Fruit fly (Drosophila melanogaster) whole organism, wandering third instar larva: ENCODE measurements around the gene Snoo.

Experiments used
- Abd-B ChIP-seq: fragments of >200 bp; optimal IDR thresholded peaks from 2 replicates; lab custom pipeline; 2017; ENCODE audit warnings: missing biosample characterization, missing genetic modification characterization
- CG32264 ChIP-seq: fragments of 200-800 bp; sonication (Bioruptor generic); optimal IDR thresholded peaks from 2 replicates; lab custom pipeline; 2016; ENCODE audit warnings: missing biosample characterization, missing genetic modification characterization
- CG9705 ChIP-seq: fragments of 200-800 bp; sonication (Bioruptor generic); optimal IDR thresholded peaks from 2 replicates; lab custom pipeline; 2018; ENCODE audit warnings: missing biosample characterization, mild to moderate bottlenecking, missing genetic modification characterization
- CrebA ChIP-seq: fragments of 200-800 bp; sonication (Bioruptor generic); optimal IDR thresholded peaks from 2 replicates; lab custom pipeline; 2016; ENCODE audit warnings: missing biosample characterization, mild to moderate bottlenecking, missing genetic modification characterization, borderline replicate concordance
- Dif ChIP-seq: fragments of 200-275, 200-300 bp; sonication (Bioruptor generic); optimal IDR thresholded peaks from 2 replicates; lab custom pipeline; 2018; ENCODE audit warnings: missing biosample characterization, missing genetic modification characterization; ENCODE audit not compliant: partially characterized antibody
- GATAd ChIP-seq: sonication (Bioruptor generic); optimal IDR thresholded peaks from 2 replicates; lab custom pipeline; 2016; ENCODE audit warnings: missing biosample characterization, missing genetic modification characterization
- HLH106 ChIP-seq: fragments of 200-800 bp; optimal IDR thresholded peaks from 3 replicates; lab custom pipeline; 2019; ENCODE audit warnings: missing biosample characterization, mild to moderate bottlenecking, missing genetic modification characterization, moderate library complexity
- Hnf4 ChIP-seq: fragments of 200-800 bp; sonication (Bioruptor generic); optimal IDR thresholded peaks from 2 replicates; lab custom pipeline; 2016; ENCODE audit warnings: missing biosample characterization, mild to moderate bottlenecking, missing genetic modification characterization
- Hr78 ChIP-seq: fragments of >200 bp; optimal IDR thresholded peaks from 2 replicates; lab custom pipeline; 2017; ENCODE audit warnings: missing biosample characterization, missing genetic modification characterization
- Hr83 ChIP-seq: fragments of 200-300 bp; sonication (Bioruptor generic); optimal IDR thresholded peaks from 2 replicates; lab custom pipeline; 2016; ENCODE audit warnings: missing biosample characterization, mild to moderate bottlenecking, missing genetic modification characterization, moderate library complexity; ENCODE audit not compliant: poor library complexity, severe bottlenecking
- Jra ChIP-seq: sonication (Bioruptor generic); optimal IDR thresholded peaks from 2 replicates; lab custom pipeline; 2016; ENCODE audit warnings: missing biosample characterization, missing genetic modification characterization
- Myc ChIP-seq: fragments of >200 bp; optimal IDR thresholded peaks from 2 replicates; lab custom pipeline; 2017
- OdsH ChIP-seq: fragments of 200-800 bp; sonication (Bioruptor generic); optimal IDR thresholded peaks from 2 replicates; lab custom pipeline; 2016; ENCODE audit warnings: missing biosample characterization, mild to moderate bottlenecking, missing genetic modification characterization
- Rel ChIP-seq, 2 experiments: fragments of 200-800 bp; sonication (Bioruptor generic) in 1 of 2; optimal IDR thresholded peaks; 2 replicates in 1 of 2; 3 replicates in 1 of 2; lab custom pipeline; 2016 to 2019; ENCODE audit warnings: mild to moderate bottlenecking in 2 of 2, missing biosample characterization in 2 of 2, missing genetic modification characterization in 2 of 2, moderate library complexity in 1 of 2
- Sp1 ChIP-seq: fragments of 200-800 bp; sonication (Bioruptor generic); optimal IDR thresholded peaks from 3 replicates; lab custom pipeline; 2019; ENCODE audit warnings: missing biosample characterization, mild to moderate bottlenecking, missing genetic modification characterization, moderate library complexity
- br ChIP-seq: fragments of 200-800 bp; sonication (Bioruptor generic); optimal IDR thresholded peaks from 2 replicates; lab custom pipeline; 2016; ENCODE audit warnings: missing biosample characterization, missing genetic modification characterization
- brk ChIP-seq: fragments of 200-800 bp; sonication (Bioruptor generic); optimal IDR thresholded peaks from 2 replicates; lab custom pipeline; 2016; ENCODE audit warnings: missing biosample characterization, mild to moderate bottlenecking, missing genetic modification characterization
- dmrt93B ChIP-seq: fragments of 200-800 bp; sonication (Bioruptor generic); optimal IDR thresholded peaks from 2 replicates; lab custom pipeline; 2018; ENCODE audit warnings: missing biosample characterization, mild to moderate bottlenecking, missing genetic modification characterization
- ey ChIP-seq: fragments of 200-800 bp; sonication (Bioruptor generic); optimal IDR thresholded peaks from 2 replicates; lab custom pipeline; 2016; ENCODE audit warnings: missing biosample characterization, missing genetic modification characterization
- foxo ChIP-seq, 2 experiments: fragments of 200-800 bp; sonication (Bioruptor generic); optimal IDR thresholded peaks; 2 replicates in 1 of 2; 3 replicates in 1 of 2; lab custom pipeline; 2016 to 2017; ENCODE audit warnings: missing biosample characterization in 2 of 2, missing genetic modification characterization in 2 of 2
- fru ChIP-seq: fragments of 200-800 bp; sonication (Bioruptor generic); optimal IDR thresholded peaks from 3 replicates; lab custom pipeline; 2016; ENCODE audit warnings: missing biosample characterization, mild to moderate bottlenecking, missing genetic modification characterization
- h ChIP-seq: fragments of 200-800 bp; sonication (Bioruptor generic); optimal IDR thresholded peaks from 3 replicates; lab custom pipeline; 2016; ENCODE audit warnings: missing biosample characterization, mild to moderate bottlenecking, missing genetic modification characterization
- jim ChIP-seq: fragments of 175-275, 200-325 bp; sonication (Bioruptor generic); optimal IDR thresholded peaks from 2 replicates; lab custom pipeline; 2016; ENCODE audit warnings: missing biosample characterization, mild to moderate bottlenecking, missing genetic modification characterization
- pan ChIP-seq: fragments of >200 bp; optimal IDR thresholded peaks from 2 replicates; lab custom pipeline; 2017
- psq ChIP-seq: fragments of 200-800 bp; sonication (Bioruptor generic); optimal IDR thresholded peaks from 3 replicates; lab custom pipeline; 2017; ENCODE audit warnings: missing biosample characterization, mild to moderate bottlenecking, missing genetic modification characterization, moderate library complexity
- rgr ChIP-seq: fragments of 200-800 bp; sonication (Bioruptor generic); optimal IDR thresholded peaks from 3 replicates; lab custom pipeline; 2016; ENCODE audit warnings: missing biosample characterization, mild to moderate bottlenecking, missing genetic modification characterization
- sage ChIP-seq: fragments of 200-800 bp; sonication (Bioruptor generic); optimal IDR thresholded peaks from 2 replicates; lab custom pipeline; 2016; ENCODE audit warnings: missing biosample characterization, mild to moderate bottlenecking, missing genetic modification characterization
- sv ChIP-seq: fragments of 200-800 bp; sonication (Bioruptor generic); optimal IDR thresholded peaks from 3 replicates; lab custom pipeline; 2016; ENCODE audit warnings: missing biosample characterization, missing genetic modification characterization
- usp ChIP-seq: fragments of >200 bp; optimal IDR thresholded peaks from 2 replicates; lab custom pipeline; 2017; ENCODE audit warnings: missing biosample characterization, missing genetic modification characterization
- woc ChIP-seq: sonication (Bioruptor generic); optimal IDR thresholded peaks from 2 replicates; lab custom pipeline; 2016; ENCODE audit warnings: missing biosample characterization, mild to moderate bottlenecking, missing genetic modification characterization

The Snoo gene

dm6 chr2L:7936391-7936790 lies 47.6 kb downstream of the Snoo start:
- no peak for TF ChIP-seq Hnf4
- TF ChIP-seq HLH106 (tag; lab: Kevin White, UChicago), result no peak
- no peak for TF ChIP-seq brk (GFP tag; lab: Kevin White, UChicago)
- TF ChIP-seq woc, result no peak
- TF ChIP-seq usp (GFP tag; lab: Kevin White, UChicago), result no peak
- no peak for TF ChIP-seq CG32264 (GFP tag; lab: Kevin White, UChicago)
- TF ChIP-seq ey (GFP tag; lab: Kevin White, UChicago), result no peak
- no peak for TF ChIP-seq foxo (GFP tag; optimal IDR thresholded peaks at IDR 0.05; lab: Kevin White, UChicago)
- TF ChIP-seq sage (GFP tag; lab: Kevin White, UChicago), result no peak
- TF ChIP-seq h (GFP tag; lab: Kevin White, UChicago), result no peak
- TF ChIP-seq br (GFP tag; lab: Kevin White, UChicago), result no peak
- TF ChIP-seq Dif (GFP tag; lab: Kevin White, UChicago), result no peak
- TF ChIP-seq sv, result no peak
- no peak for TF ChIP-seq GATAd (GFP tag; lab: Kevin White, UChicago)
- TF ChIP-seq OdsH (GFP tag; lab: Kevin White, UChicago), result no peak
- no peak for TF ChIP-seq Hr78 (GFP tag; lab: Kevin White, UChicago)
- no peak for TF ChIP-seq Abd-B (GFP tag; lab: Kevin White, UChicago)
- no peak for TF ChIP-seq rgr (GFP tag; lab: Kevin White, UChicago)

- TF ChIP-seq sage (GFP tag; lab: Kevin White, UChicago), result no peak
Measured at dm6 chr2L:7933186-7933585, 50.8 kb downstream of the Snoo start.

- no peak for TF ChIP-seq Myc (lab: Kevin White, UChicago)
- TF ChIP-seq Sp1 (GFP tag; lab: Kevin White, UChicago), result peak; percentile 21
- TF ChIP-seq sage (GFP tag; lab: Kevin White, UChicago), result no peak
- peak; percentile 17 for TF ChIP-seq OdsH (GFP tag; lab: Kevin White, UChicago)
- TF ChIP-seq h (GFP tag; lab: Kevin White, UChicago), result peak; percentile 61
- peak; percentile 23 for TF ChIP-seq dmrt93B
- no peak for TF ChIP-seq sv
- TF ChIP-seq rgr (GFP tag; lab: Kevin White, UChicago), result peak; percentile 32
- no peak for TF ChIP-seq jim (GFP tag; lab: Kevin White, UChicago)
- TF ChIP-seq br (GFP tag; lab: Kevin White, UChicago), result no peak
- peak; percentile 52 for TF ChIP-seq HLH106 (tag; lab: Kevin White, UChicago)
- no peak for TF ChIP-seq Dif (GFP tag; lab: Kevin White, UChicago)
- TF ChIP-seq Jra (GFP tag; lab: Kevin White, UChicago), result no peak
- TF ChIP-seq psq (GFP tag; lab: Kevin White, UChicago), result peak; percentile 49
- peak in 1 of 2 experiments; percentile 47 for TF ChIP-seq foxo (GFP tag; optimal IDR thresholded peaks at IDR 0.05; lab: Kevin White, UChicago)
- TF ChIP-seq woc, result peak; percentile 13
- peak; percentile 9 for TF ChIP-seq CG9705 (GFP tag; lab: Kevin White, UChicago)
- TF ChIP-seq GATAd (GFP tag; lab: Kevin White, UChicago), result no peak
- peak; percentile 43 for TF ChIP-seq ey (GFP tag; lab: Kevin White, UChicago)
- no peak for TF ChIP-seq Rel (GFP tag; optimal IDR thresholded peaks at IDR 0.05; lab: Kevin White, UChicago)
- no peak for TF ChIP-seq Rel (tag; optimal IDR thresholded peaks at IDR 0.05; lab: Kevin White, UChicago)
- TF ChIP-seq brk (GFP tag; lab: Kevin White, UChicago), result no peak
- peak; percentile 57 for TF ChIP-seq fru (GFP tag; lab: Kevin White, UChicago)
Measured at dm6 chr2L:7932091-7932769, 51.8 kb downstream of the Snoo start.

- no peak for TF ChIP-seq Abd-B (GFP tag; lab: Kevin White, UChicago)
- no peak for TF ChIP-seq Hnf4
- TF ChIP-seq CrebA, result no peak
- TF ChIP-seq Hr83 (GFP tag; lab: Kevin White, UChicago), result no peak
- TF ChIP-seq OdsH (GFP tag; lab: Kevin White, UChicago), result no peak
- TF ChIP-seq brk (GFP tag; lab: Kevin White, UChicago), result no peak
- TF ChIP-seq Jra (GFP tag; lab: Kevin White, UChicago), result no peak
- TF ChIP-seq dmrt93B, result no peak
- no peak for TF ChIP-seq HLH106 (tag; lab: Kevin White, UChicago)
- no peak for TF ChIP-seq pan (lab: Kevin White, UChicago)
- TF ChIP-seq sv, result no peak
Measured at dm6 chr2L:7931218-7931617, 52.8 kb downstream of the Snoo start.
